Fruit fly (Drosophila melanogaster) whole organism, embryonic: ENCODE results near the gene hop.

Source experiments
- Aef1 ChIP-seq: fragments of 200-800 bp; sonication (Bioruptor generic); IDR thresholded peaks from 3 replicates; pipeline ENCODE4 v1.3.6; 2022; ENCODE audit warnings: missing biosample characterization, missing genetic modification characterization
- Bdp1 ChIP-seq: fragments of 200-800 bp; sonication (Bioruptor generic); optimal IDR thresholded peaks from 3 replicates; lab custom pipeline; 2016; ENCODE audit warnings: missing biosample characterization, missing genetic modification characterization
- CG1024 ChIP-seq: fragments of 200-800 bp; sonication (Bioruptor generic); IDR thresholded peaks from 2 replicates; pipeline ENCODE4 v1.3.6; 2022; ENCODE audit warnings: missing biosample characterization, missing genetic modification characterization
- CG10979 ChIP-seq: fragments of 200-800 bp; sonication (Bioruptor generic); optimal IDR thresholded peaks from 2 replicates; lab custom pipeline; 2018; ENCODE audit warnings: missing biosample characterization, mild to moderate bottlenecking, missing genetic modification characterization, moderate library complexity
- CG11398 ChIP-seq: fragments of 200-800 bp; sonication (Bioruptor generic); optimal IDR thresholded peaks from 2 replicates; lab custom pipeline; 2016; ENCODE audit warnings: missing biosample characterization, missing genetic modification characterization
- CG11504 ChIP-seq: fragments of 200-800 bp; sonication (Bioruptor generic); optimal IDR thresholded peaks from 3 replicates; lab custom pipeline; 2019; ENCODE audit warnings: missing biosample characterization, mild to moderate bottlenecking, missing genetic modification characterization, moderate library complexity
- CG13424 ChIP-seq: fragments of 200-800 bp; sonication (Bioruptor generic); optimal IDR thresholded peaks from 2 replicates; lab custom pipeline; 2019; ENCODE audit warnings: missing biosample characterization, mild to moderate bottlenecking, missing genetic modification characterization, moderate library complexity
- CG13894 ChIP-seq: fragments of 200-800 bp; sonication (Bioruptor generic); optimal IDR thresholded peaks from 3 replicates; lab custom pipeline; 2018; ENCODE audit warnings: missing biosample characterization, mild to moderate bottlenecking, missing genetic modification characterization, moderate library complexity
- CG1602 ChIP-seq: fragments of 200-800 bp; sonication (Bioruptor generic); optimal IDR thresholded peaks from 3 replicates; lab custom pipeline; 2016; ENCODE audit warnings: missing biosample characterization, missing genetic modification characterization
- CG16779 ChIP-seq: fragments of 200-800 bp; sonication (Bioruptor generic); IDR thresholded peaks from 2 replicates; pipeline ENCODE4 v1.3.6; 2022; ENCODE audit warnings: missing biosample characterization, missing genetic modification characterization
- CG16863 ChIP-seq: fragments of 200-800 bp; sonication (Bioruptor generic); optimal IDR thresholded peaks from 3 replicates; lab custom pipeline; 2016; ENCODE audit warnings: missing biosample characterization, missing genetic modification characterization
- CG17385 ChIP-seq: fragments of 200-800 bp; sonication (Bioruptor generic); optimal IDR thresholded peaks from 3 replicates; lab custom pipeline; 2018; ENCODE audit warnings: missing biosample characterization, mild to moderate bottlenecking, missing genetic modification characterization
- CG2199 ChIP-seq: fragments of 200-800 bp; sonication (Bioruptor generic); IDR thresholded peaks from 3 replicates; pipeline ENCODE4 v1.3.6; 2022; ENCODE audit warnings: missing biosample characterization, missing genetic modification characterization
- CG3407 ChIP-seq: fragments of 200-800 bp; sonication (Bioruptor generic); optimal IDR thresholded peaks from 2 replicates; lab custom pipeline; 2018; ENCODE audit warnings: missing biosample characterization, mild to moderate bottlenecking, missing genetic modification characterization
- CG42726 ChIP-seq: fragments of 200-800 bp; sonication (Bioruptor generic); IDR thresholded peaks from 2 replicates; pipeline ENCODE4 v1.3.6; 2022; ENCODE audit warnings: missing biosample characterization, missing genetic modification characterization; ENCODE audit not compliant: partially characterized antibody
- CG7372 ChIP-seq: fragments of 200-800 bp; sonication (Bioruptor generic); IDR thresholded peaks from 2 replicates; pipeline ENCODE4 v1.3.6; 2022; ENCODE audit warnings: missing biosample characterization, missing genetic modification characterization
- CG7745 ChIP-seq: fragments of 200-800 bp; sonication (Bioruptor generic); optimal IDR thresholded peaks from 2 replicates; lab custom pipeline; 2018; ENCODE audit warnings: missing biosample characterization, mild to moderate bottlenecking, missing genetic modification characterization, moderate library complexity
- CG8359 ChIP-seq: fragments of 200-800 bp; sonication (Bioruptor generic); optimal IDR thresholded peaks from 2 replicates; lab custom pipeline; 2017; ENCODE audit warnings: missing biosample characterization, mild to moderate bottlenecking, missing genetic modification characterization, borderline replicate concordance
- CG9817 ChIP-seq: fragments of 200-800 bp; sonication (Bioruptor generic); optimal IDR thresholded peaks from 2 replicates; lab custom pipeline; 2018; ENCODE audit warnings: missing biosample characterization, mild to moderate bottlenecking, missing genetic modification characterization, moderate library complexity
- Chrac-16 ChIP-seq: fragments of 200-800 bp; sonication (Bioruptor generic); optimal IDR thresholded peaks from 3 replicates; lab custom pipeline; 2016; ENCODE audit warnings: missing biosample characterization, missing genetic modification characterization
- D19B ChIP-seq: fragments of 200-800 bp; sonication (Bioruptor generic); optimal IDR thresholded peaks from 2 replicates; lab custom pipeline; 2017; ENCODE audit warnings: missing biosample characterization, mild to moderate bottlenecking, missing genetic modification characterization
- Dad ChIP-seq: fragments of 200-800 bp; sonication (Bioruptor generic); optimal IDR thresholded peaks from 3 replicates; lab custom pipeline; 2016; ENCODE audit warnings: missing biosample characterization, missing genetic modification characterization
- Dbx ChIP-seq: fragments of 200-800 bp; sonication (Bioruptor generic); IDR thresholded peaks from 3 replicates; pipeline ENCODE4 v1.3.6; 2022; ENCODE audit warnings: missing biosample characterization, missing genetic modification characterization
- Dip3 ChIP-seq: fragments of 200-800 bp; sonication (Bioruptor generic); optimal IDR thresholded peaks from 3 replicates; lab custom pipeline; 2016; ENCODE audit warnings: missing biosample characterization, missing genetic modification characterization
- Fer3 ChIP-seq: fragments of 200-800 bp; sonication (Bioruptor generic); optimal IDR thresholded peaks from 2 replicates; lab custom pipeline; 2018; ENCODE audit warnings: missing biosample characterization, mild to moderate bottlenecking, missing genetic modification characterization, moderate library complexity
- Hr51 ChIP-seq, 2 experiments: fragments of 200-800 bp; sonication (Bioruptor generic); optimal IDR thresholded peaks; 2 replicates in 1 of 2; 3 replicates in 1 of 2; lab custom pipeline; 2016 to 2018; ENCODE audit warnings: missing biosample characterization in 2 of 2, missing genetic modification characterization in 2 of 2, mild to moderate bottlenecking in 1 of 2, moderate library complexity in 1 of 2
- Neu2 ChIP-seq: fragments of 200-800 bp; sonication (Bioruptor generic); optimal IDR thresholded peaks from 3 replicates; lab custom pipeline; 2016; ENCODE audit warnings: missing biosample characterization, missing genetic modification characterization, borderline replicate concordance
- NfI ChIP-seq: fragments of 200-800 bp; sonication (Bioruptor generic); optimal IDR thresholded peaks from 3 replicates; lab custom pipeline; 2018; ENCODE audit warnings: missing biosample characterization, mild to moderate bottlenecking, missing genetic modification characterization, moderate library complexity
- Sox100B ChIP-seq: fragments of 200-800 bp; sonication (Bioruptor generic); optimal IDR thresholded peaks from 3 replicates; lab custom pipeline; 2018; ENCODE audit warnings: missing biosample characterization, mild to moderate bottlenecking, missing genetic modification characterization
- Usf ChIP-seq: fragments of 200-800 bp; sonication (Bioruptor generic); optimal IDR thresholded peaks from 2 replicates; lab custom pipeline; 2017; ENCODE audit warnings: missing genotype, missing biosample characterization, missing genetic modification characterization
- al ChIP-seq: fragments of 200-800 bp; sonication (Bioruptor generic); IDR thresholded peaks from 2 replicates; pipeline ENCODE4 v1.3.6; 2022; ENCODE audit warnings: missing biosample characterization, missing genetic modification characterization
- ato ChIP-seq: fragments of 200-800 bp; sonication (Bioruptor generic); IDR thresholded peaks from 2 replicates; pipeline ENCODE4 v1.3.6; 2022; ENCODE audit warnings: missing biosample characterization, missing genetic modification characterization; ENCODE audit not compliant: partially characterized antibody
- chinmo ChIP-seq: fragments of 200-800 bp; sonication (Bioruptor generic); IDR thresholded peaks from 4 replicates; pipeline ENCODE4 v1.3.6; 2022; ENCODE audit warnings: missing biosample characterization, missing genetic modification characterization; ENCODE audit not compliant: partially characterized antibody
- crp ChIP-seq, 2 experiments: fragments of 200-800 bp; sonication (Bioruptor generic); optimal IDR thresholded peaks; 2 replicates in 1 of 2; 3 replicates in 1 of 2; lab custom pipeline; 2017; ENCODE audit warnings: missing biosample characterization in 2 of 2, missing genetic modification characterization in 2 of 2, mild to moderate bottlenecking in 1 of 2, moderate library complexity in 1 of 2
- dpn ChIP-seq, 2 experiments: fragments of 200-800 bp; sonication (Bioruptor generic); optimal IDR thresholded peaks; 3 replicates each; lab custom pipeline; 2016; ENCODE audit warnings: missing biosample characterization in 2 of 2, missing genetic modification characterization in 2 of 2
- gsb ChIP-seq: fragments of 200-800 bp; sonication (Bioruptor generic); IDR thresholded peaks from 2 replicates; pipeline ENCODE4 v1.3.6; 2022; ENCODE audit warnings: missing biosample characterization, missing genetic modification characterization
- h ChIP-seq: fragments of >200 bp; optimal IDR thresholded peaks from 2 replicates; lab custom pipeline; 2017
- jigr1 ChIP-seq: fragments of 200-800 bp; sonication (Bioruptor generic); IDR thresholded peaks from 3 replicates; pipeline ENCODE4 v1.3.6; 2022; ENCODE audit warnings: missing biosample characterization, missing genetic modification characterization
- kay ChIP-seq: fragments of 200-800 bp; sonication (Bioruptor generic); optimal IDR thresholded peaks from 2 replicates; lab custom pipeline; 2016; ENCODE audit warnings: missing biosample characterization, missing genetic modification characterization
- lab ChIP-seq: fragments of 200-800 bp; sonication (Bioruptor generic); optimal IDR thresholded peaks from 3 replicates; lab custom pipeline; 2017; ENCODE audit warnings: missing biosample characterization, missing genetic modification characterization, mild to moderate bottlenecking, moderate library complexity, missing genetic modification reagents
- nmo ChIP-seq: fragments of 200-800 bp; sonication (Bioruptor generic); optimal IDR thresholded peaks from 2 replicates; lab custom pipeline; 2018; ENCODE audit warnings: missing biosample characterization, mild to moderate bottlenecking, missing genetic modification characterization, moderate library complexity
- odd ChIP-seq: fragments of 200-800 bp; sonication (Bioruptor generic); optimal IDR thresholded peaks from 2 replicates; lab custom pipeline; 2017; ENCODE audit warnings: missing biosample characterization, mild to moderate bottlenecking, missing genetic modification characterization
- p53 ChIP-seq: fragments of 200-800 bp; sonication (Bioruptor generic); optimal IDR thresholded peaks from 2 replicates; lab custom pipeline; 2016; ENCODE audit warnings: missing biosample characterization, missing genetic modification characterization
- prd ChIP-seq, 3 experiments: fragments of >200 bp in 2 of 3; fragments of 200-800 bp in 1 of 3; sonication (Bioruptor generic) in 1 of 3; optimal IDR thresholded peaks in 2 of 3; IDR thresholded peaks in 1 of 3; 2 replicates in 2 of 3; 3 replicates in 1 of 3; pipeline versions ENCODE4 v1.3.6 to Lab custom; 2017 to 2022; ENCODE audit warnings: missing biosample characterization in 1 of 3, missing genetic modification characterization in 1 of 3
- psq ChIP-seq: fragments of 200-800 bp; sonication (Bioruptor generic); optimal IDR thresholded peaks from 2 replicates; lab custom pipeline; 2017; ENCODE audit warnings: missing biosample characterization, missing genetic modification characterization
- row ChIP-seq: fragments of 200-800 bp; sonication (Bioruptor generic); IDR thresholded peaks from 3 replicates; pipeline ENCODE4 v1.3.6; 2022; ENCODE audit warnings: missing biosample characterization, missing genetic modification characterization
- sima ChIP-seq: fragments of 200-800 bp; sonication (Bioruptor generic); optimal IDR thresholded peaks from 2 replicates; lab custom pipeline; 2016; ENCODE audit warnings: missing biosample characterization, missing genetic modification characterization
- trem ChIP-seq: fragments of 200-800 bp; optimal IDR thresholded peaks from 3 replicates; lab custom pipeline; 2019; ENCODE audit warnings: missing biosample characterization, mild to moderate bottlenecking, missing genetic modification characterization, moderate library complexity
- wor ChIP-seq: fragments of 200-800 bp; sonication (Bioruptor generic); IDR thresholded peaks from 2 replicates; pipeline ENCODE4 v1.3.6; 2022; ENCODE audit warnings: missing biosample characterization, missing genetic modification characterization
- yki ChIP-seq: fragments of >200 bp; optimal IDR thresholded peaks from 3 replicates; lab custom pipeline; 2018
- zf30C ChIP-seq: fragments of 200-800 bp; sonication (Bioruptor generic); optimal IDR thresholded peaks from 3 replicates; lab custom pipeline; 2018; ENCODE audit warnings: missing biosample characterization, mild to moderate bottlenecking, missing genetic modification characterization

Gene hop

dm6 chrX:11359081-11359481 lies 8.8 kb downstream of the hop start, which contains the start of gene Pa1 (continued):
- no peak for TF ChIP-seq Fer3
- TF ChIP-seq CG42726 (GFP tag; lab: Robert Waterston, UW): no peak
- TF ChIP-seq trem (tag; lab: Kevin White, UChicago): peak; percentile 12
- no peak for TF ChIP-seq lab (GFP tag; lab: Kevin White, UChicago)
- TF ChIP-seq wor (GFP tag; lab: Robert Waterston, UW): no peak
- no peak for TF ChIP-seq CG7745 (tag; lab: Kevin White, UChicago)
- no peak for TF ChIP-seq Sox100B
- no peak for TF ChIP-seq Dbx
- TF ChIP-seq yki (lab: Kevin White, UChicago): no peak
- TF ChIP-seq CG8359 (GFP tag; lab: Kevin White, UChicago): no peak
- TF ChIP-seq dpn (GFP tag; optimal IDR thresholded peaks at IDR 0.05; lab: Kevin White, UChicago): peak in 1 of 2 experiments; percentile 24
- TF ChIP-seq CG2199 (GFP tag; lab: Robert Waterston, UW): no peak
- no peak for TF ChIP-seq nmo
- TF ChIP-seq odd: no peak
- no peak for TF ChIP-seq CG10979 (tag; lab: Kevin White, UChicago)
- no peak for TF ChIP-seq CG3407 (GFP tag; lab: Kevin White, UChicago)
- no peak for TF ChIP-seq row (GFP tag; lab: Robert Waterston, UW)
- no peak for TF ChIP-seq Aef1 (GFP tag; lab: Robert Waterston, UW)
- no peak for TF ChIP-seq kay (GFP tag; lab: Kevin White, UChicago)
- no peak for TF ChIP-seq CG16863
- no peak for TF ChIP-seq CG1024 (GFP tag; lab: Robert Waterston, UW)
- TF ChIP-seq crp (GFP tag; optimal IDR thresholded peaks at IDR 0.05; lab: Kevin White, UChicago): no peak
- no peak for TF ChIP-seq CG17385 (GFP tag; lab: Kevin White, UChicago)
- TF ChIP-seq CG1602 (GFP tag; lab: Kevin White, UChicago): no peak
- TF ChIP-seq chinmo (GFP tag; lab: Robert Waterston, UW): no peak
- no peak for TF ChIP-seq jigr1 (GFP tag; lab: Robert Waterston, UW)
- TF ChIP-seq Bdp1 (GFP tag; lab: Kevin White, UChicago): no peak
- no peak for TF ChIP-seq CG11504
- peak; percentile 39; the same call in 1 of the 2 replicates for TF ChIP-seq ato (GFP tag; lab: Robert Waterston, UW)
- TF ChIP-seq NfI (GFP tag; lab: Kevin White, UChicago): no peak
- no peak for TF ChIP-seq sima
- TF ChIP-seq CG9817 (tag; lab: Kevin White, UChicago): no peak
- TF ChIP-seq zf30C: no peak
- no peak for TF ChIP-seq gsb
- TF ChIP-seq CG13894 (tag; lab: Kevin White, UChicago): no peak
- TF ChIP-seq CG13424: no peak
- no peak for TF ChIP-seq h (lab: Kevin White, UChicago)
- TF ChIP-seq prd (optimal IDR thresholded peaks at IDR 0.05; lab: Kevin White, UChicago): no peak
- TF ChIP-seq prd (GFP tag; IDR thresholded peaks at IDR 0.05; lab: Robert Waterston, UW): no peak
- no peak for TF ChIP-seq psq (GFP tag; lab: Kevin White, UChicago)
- no peak for TF ChIP-seq D19B (GFP tag; lab: Kevin White, UChicago)
- no peak for TF ChIP-seq al (GFP tag; lab: Robert Waterston, UW)
- TF ChIP-seq Usf (GFP tag; lab: Kevin White, UChicago): no peak
- TF ChIP-seq CG11398 (GFP tag; lab: Kevin White, UChicago): no peak
- no peak for TF ChIP-seq Hr51 (GFP tag; optimal IDR thresholded peaks at IDR 0.05; lab: Kevin White, UChicago)
- TF ChIP-seq Dip3: no peak
- TF ChIP-seq CG7372 (GFP tag; lab: Robert Waterston, UW): no peak
- no peak for TF ChIP-seq Chrac-16 (GFP tag; lab: Kevin White, UChicago)
- no peak for TF ChIP-seq Neu2 (GFP tag; lab: Kevin White, UChicago)
- TF ChIP-seq CG16779 (GFP tag; lab: Robert Waterston, UW): no peak
- no peak for TF ChIP-seq Dad
- no peak for TF ChIP-seq p53 (GFP tag; lab: Kevin White, UChicago)
